Fruit fly (Drosophila melanogaster): ENCODE results near the gene Tgs1.

Tgs1 gene

DNA sequence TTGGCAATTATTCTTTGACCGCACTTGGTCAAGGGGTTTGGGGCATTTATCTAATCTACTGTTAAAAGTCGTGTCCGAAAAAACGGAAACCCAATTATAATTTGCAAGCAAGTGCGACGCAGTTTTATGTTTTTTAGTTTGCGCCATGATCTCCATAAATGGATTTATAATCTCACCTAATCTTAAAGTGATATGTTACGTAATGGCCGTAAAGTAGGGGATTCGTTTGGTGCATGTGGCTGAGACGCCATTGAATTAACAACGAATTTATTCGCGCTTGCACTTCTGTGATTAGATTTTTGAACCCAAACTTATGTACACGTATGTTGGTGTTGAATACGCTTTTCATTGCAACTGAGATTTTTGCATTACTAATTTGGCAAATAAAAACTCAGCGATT lies 21.4 kb downstream of the Tgs1 start:
- no peak for TF ChIP-seq cyc (GFP tag; optimal IDR thresholded peaks at IDR 0.05)
- TF ChIP-seq CG3919 (GFP tag; optimal IDR thresholded peaks at IDR 0.05) = no peak
- TF ChIP-seq CG11902 (GFP tag; optimal IDR thresholded peaks at IDR 0.05) = no peak
- TF ChIP-seq Sox102F (GFP tag; optimal IDR thresholded peaks at IDR 0.05) = no peak
- no peak for TF ChIP-seq CG1621 (tag; optimal IDR thresholded peaks at IDR 0.05)
- no peak for TF ChIP-seq CG6163 (GFP tag; IDR thresholded peaks at IDR 0.05)
- TF ChIP-seq fd85E (GFP tag; optimal IDR thresholded peaks at IDR 0.05) = no peak
- TF ChIP-seq Met (GFP tag; optimal IDR thresholded peaks at IDR 0.05) = no peak
- peak; percentile 19 for TF ChIP-seq svp (GFP tag)
- TF ChIP-seq fkh (GFP tag; optimal IDR thresholded peaks at IDR 0.05) = no peak
- TF ChIP-seq dsx (GFP tag; optimal IDR thresholded peaks at IDR 0.05; ENCODE audit: poor library complexity, severe bottlenecking) = no peak
- no peak for TF ChIP-seq CG8119 (GFP tag; IDR thresholded peaks at IDR 0.05)
- TF ChIP-seq CG3032 (tag; optimal IDR thresholded peaks at IDR 0.05) = no peak
- TF ChIP-seq CG11294 (GFP tag; IDR thresholded peaks at IDR 0.05) = no peak
- no peak for TF ChIP-seq Hr4 (GFP tag; optimal IDR thresholded peaks at IDR 0.05)
- TF ChIP-seq vri (GFP tag; optimal IDR thresholded peaks at IDR 0.05) = peak; percentile 26

- no peak for TF ChIP-seq CG9139 (GFP tag; optimal IDR thresholded peaks at IDR 0.05)
- TF ChIP-seq vri (GFP tag; optimal IDR thresholded peaks at IDR 0.05) = peak; percentile 67
Observed at dm6 chr3R:18277406-18277805, 22.1 kb downstream of the Tgs1 start.

DNA sequence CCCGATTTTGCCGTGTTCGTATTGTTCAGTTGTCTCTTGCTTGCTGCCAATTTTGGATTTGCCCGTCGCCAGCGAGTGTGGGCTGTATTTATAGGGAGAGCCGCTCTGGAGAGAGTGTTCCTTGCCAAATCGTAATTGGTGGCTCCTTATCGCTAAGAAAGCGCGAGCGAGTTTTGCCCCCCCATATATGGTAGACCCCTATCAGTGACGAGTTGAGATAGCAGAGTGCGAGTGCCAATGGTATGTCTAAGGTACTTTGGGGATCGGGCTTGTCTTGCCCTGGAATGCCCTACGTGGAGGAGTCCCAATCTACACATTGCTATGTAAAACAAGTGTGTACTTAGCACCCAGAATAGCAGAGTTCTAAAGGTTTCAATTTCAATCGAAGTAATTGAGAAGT lies 24.2 kb downstream of the Tgs1 start, which contains the start of gene CG7142:
TSS of gene CG7142 (minus strand) at position 29 of the 400 bp plus-strand sequence.
- TF ChIP-seq svp (GFP tag) (peak; percentile 94), Eip93F (GFP tag; optimal IDR thresholded peaks at IDR 0.05) (peak; percentile 24), Sox15 (GFP tag; optimal IDR thresholded peaks at IDR 0.05) (no peak), CG6792 (GFP tag; optimal IDR thresholded peaks at IDR 0.05) (no peak), vri (GFP tag; optimal IDR thresholded peaks at IDR 0.05) (peak; percentile 72), CG11294 (GFP tag; IDR thresholded peaks at IDR 0.05) (no peak), esn (GFP tag; optimal IDR thresholded peaks at IDR 0.05) (peak; percentile 36), CG31627 (GFP tag; optimal IDR thresholded peaks at IDR 0.05) (peak; percentile 25)

- TF ChIP-seq CG8632 (GFP tag; optimal IDR thresholded peaks at IDR 0.05) (no peak), Hr38 (GFP tag; optimal IDR thresholded peaks at IDR 0.05) (no peak), CG16779 (tag; optimal IDR thresholded peaks at IDR 0.05) (no peak), CG11762 (GFP tag; optimal IDR thresholded peaks at IDR 0.05; ENCODE audit: insufficient read depth) (no peak), cyc (GFP tag; optimal IDR thresholded peaks at IDR 0.05) (no peak)
Observed at dm6 chr3R:18280133-18280532, 24.8 kb downstream of the Tgs1 start.

DNA sequence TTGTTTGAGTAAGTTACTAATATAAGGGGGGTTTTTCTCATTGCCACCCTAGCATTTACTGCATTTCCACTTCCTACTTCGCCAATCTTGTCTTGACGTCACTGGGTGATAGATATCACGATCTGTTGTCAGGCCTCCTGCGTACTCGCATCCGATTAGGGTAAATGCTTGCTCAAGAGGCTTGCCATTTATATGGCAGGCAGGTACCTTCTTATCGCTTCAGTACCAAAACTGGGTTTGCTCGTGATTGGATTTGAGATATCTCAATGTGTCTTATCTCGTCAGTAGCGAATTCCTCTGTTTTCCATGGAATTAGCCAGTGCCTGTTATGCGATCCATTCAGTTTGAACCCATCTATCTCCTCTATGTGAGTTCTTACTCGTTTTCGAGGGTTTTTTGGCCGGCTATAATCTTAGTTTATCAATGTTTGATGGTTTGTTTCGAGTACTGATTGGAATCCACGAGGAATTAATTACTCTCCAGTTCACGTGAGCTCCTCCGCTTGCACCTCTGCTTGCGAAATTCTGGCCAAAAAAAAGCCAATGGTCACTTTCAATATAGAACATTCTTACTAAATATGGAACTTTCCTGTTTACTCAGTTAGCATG lies 25.6 kb downstream of the Tgs1 start:
- TF ChIP-seq vri (GFP tag; optimal IDR thresholded peaks at IDR 0.05) = peak; percentile 17
- no peak for TF ChIP-seq CG6276 (GFP tag; optimal IDR thresholded peaks at IDR 0.05)
- TF ChIP-seq Eip93F (GFP tag; optimal IDR thresholded peaks at IDR 0.05) = peak; percentile 2

- TF ChIP-seq fd59A (GFP tag; optimal IDR thresholded peaks at IDR 0.05) (no peak), svp (GFP tag) (peak; percentile 35)
Observed at dm6 chr3R:18283441-18283840, 28.1 kb downstream of the Tgs1 start, which contains the start of the genes CG14312 and CG8064. CG14312 (minus strand) TSS chr3R:18283528. CG8064 (plus strand) TSS chr3R:18283660.

DNA sequence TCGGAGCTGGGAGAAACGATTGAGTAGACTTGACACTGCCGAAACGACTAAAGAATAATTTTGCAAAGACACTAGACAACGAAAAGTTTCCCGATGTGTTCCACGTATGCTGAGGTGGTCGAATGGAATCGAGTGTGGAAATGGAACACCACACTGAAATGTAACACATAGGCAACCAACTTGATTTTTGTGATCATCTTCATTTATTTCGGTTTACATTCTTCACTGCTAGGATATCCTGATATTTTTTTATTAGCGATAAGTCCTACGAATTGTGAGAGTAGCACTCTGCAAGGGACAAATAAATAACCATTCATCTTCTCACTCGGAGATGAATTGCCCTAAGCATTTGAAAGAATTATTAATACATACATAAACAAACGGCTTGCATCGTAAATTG lies 33.3 kb downstream of the Tgs1 start, which contains the start of gene CG7131:
TSS of gene CG7131 (minus strand) at position 101 of the 400 bp plus-strand sequence.
- TF ChIP-seq eg (GFP tag; IDR thresholded peaks at IDR 0.05) (no peak), CG6792 (GFP tag; optimal IDR thresholded peaks at IDR 0.05) (no peak), CG6808 (GFP tag; optimal IDR thresholded peaks at IDR 0.05) (no peak), Hr38 (GFP tag; optimal IDR thresholded peaks at IDR 0.05) (no peak), CG7368 (GFP tag; optimal IDR thresholded peaks at IDR 0.05) (no peak), Hr39 (GFP tag; optimal IDR thresholded peaks at IDR 0.05) (no peak), ss (GFP tag; optimal IDR thresholded peaks at IDR 0.05) (no peak), OdsH (GFP tag; optimal IDR thresholded peaks at IDR 0.05) (no peak), Gug (GFP tag; IDR thresholded peaks at IDR 0.05) (no peak), Sox15 (GFP tag; optimal IDR thresholded peaks at IDR 0.05) (no peak), salr (GFP tag; optimal IDR thresholded peaks at IDR 0.05) (no peak), Sox14 (GFP tag; optimal IDR thresholded peaks at IDR 0.05) (no peak), CG10631 (GFP tag; optimal IDR thresholded peaks at IDR 0.05) (no peak), CG8119 (GFP tag; IDR thresholded peaks at IDR 0.05) (no peak), dsx (GFP tag; optimal IDR thresholded peaks at IDR 0.05; ENCODE audit: poor library complexity, severe bottlenecking) (no peak)
